Fruit fly (Drosophila melanogaster) whole organism, prepupa: Measurements from ENCODE around the gene CG32161.

ENCODE experiments used
- Blimp-1 ChIP-seq: fragments of 200-800 bp; sonication (Bioruptor generic); optimal IDR thresholded peaks from 3 replicates; lab custom pipeline; 2017; ENCODE audit warnings: missing biosample characterization, missing genetic modification characterization, mild to moderate bottlenecking, moderate library complexity, missing genetic modification reagents
- CG10631 ChIP-seq: fragments of 200-800 bp; sonication (Bioruptor generic); optimal IDR thresholded peaks from 2 replicates; lab custom pipeline; 2016; ENCODE audit warnings: missing biosample characterization, missing genetic modification characterization
- CG10669 ChIP-seq: fragments of 200-800 bp; sonication (Bioruptor generic); optimal IDR thresholded peaks from 3 replicates; lab custom pipeline; 2018; ENCODE audit warnings: missing biosample characterization, mild to moderate bottlenecking, missing genetic modification characterization, moderate library complexity
- CG11902 ChIP-seq: fragments of 200-800 bp; sonication (Bioruptor generic); optimal IDR thresholded peaks from 3 replicates; lab custom pipeline; 2016; ENCODE audit warnings: missing biosample characterization, missing genetic modification characterization
- CG15336 ChIP-seq: fragments of 200-800 bp; sonication (Bioruptor generic); IDR thresholded peaks from 2 replicates; pipeline ENCODE4 v1.3.6; 2022; ENCODE audit warnings: missing biosample characterization, missing genetic modification characterization
- CG1621 ChIP-seq: fragments of 200-800 bp; sonication (Bioruptor generic); optimal IDR thresholded peaks from 3 replicates; lab custom pipeline; 2018; ENCODE audit warnings: missing biosample characterization, mild to moderate bottlenecking, missing genetic modification characterization
- CG16779 ChIP-seq: fragments of 200-800 bp; sonication (Bioruptor generic); optimal IDR thresholded peaks from 3 replicates; lab custom pipeline; 2017; ENCODE audit warnings: missing biosample characterization, mild to moderate bottlenecking, missing genetic modification characterization
- CG31627 ChIP-seq: fragments of 200-800 bp; sonication (Bioruptor generic); optimal IDR thresholded peaks from 3 replicates; lab custom pipeline; 2016; ENCODE audit warnings: missing biosample characterization, missing genetic modification characterization
- CG32006 ChIP-seq: fragments of 200-800 bp; sonication (Bioruptor generic); optimal IDR thresholded peaks from 3 replicates; lab custom pipeline; 2017; ENCODE audit warnings: missing biosample characterization, mild to moderate bottlenecking, missing genetic modification characterization
- CG34406 ChIP-seq: fragments of 200-800 bp; sonication (Bioruptor generic); optimal IDR thresholded peaks from 3 replicates; lab custom pipeline; 2016; ENCODE audit warnings: missing biosample characterization, missing genetic modification characterization
- CG3919 ChIP-seq: fragments of 200-800 bp; sonication (Bioruptor generic); optimal IDR thresholded peaks from 3 replicates; lab custom pipeline; 2016; ENCODE audit warnings: missing biosample characterization, missing genetic modification characterization
- CG4318 ChIP-seq: fragments of 200-800 bp; sonication (Bioruptor generic); optimal IDR thresholded peaks from 3 replicates; lab custom pipeline; 2017; ENCODE audit warnings: missing biosample characterization, mild to moderate bottlenecking, missing genetic modification characterization
- CG6163 ChIP-seq: fragments of 200-800 bp; sonication (Bioruptor generic); IDR thresholded peaks from 3 replicates; pipeline ENCODE4 v1.3.6; 2022; ENCODE audit warnings: missing biosample characterization, missing genetic modification characterization
- CG6276 ChIP-seq: fragments of 200-800 bp; sonication (Bioruptor generic); optimal IDR thresholded peaks from 2 replicates; lab custom pipeline; 2017; ENCODE audit warnings: missing biosample characterization, mild to moderate bottlenecking, missing genetic modification characterization
- CG6792 ChIP-seq: fragments of 200-800 bp; sonication (Bioruptor generic); optimal IDR thresholded peaks from 3 replicates; lab custom pipeline; 2016; ENCODE audit warnings: missing biosample characterization, missing genetic modification characterization
- CG6854 ChIP-seq: fragments of 200-800 bp; sonication (Bioruptor generic); optimal IDR thresholded peaks from 2 replicates; lab custom pipeline; 2017; ENCODE audit warnings: missing biosample characterization, mild to moderate bottlenecking, missing genetic modification characterization
- CG7368 ChIP-seq: fragments of 200-800 bp; sonication (Bioruptor generic); optimal IDR thresholded peaks from 3 replicates; lab custom pipeline; 2016; ENCODE audit warnings: missing biosample characterization, missing genetic modification characterization
- CG8119 ChIP-seq: fragments of 200-800 bp; sonication (Bioruptor generic); IDR thresholded peaks from 3 replicates; pipeline ENCODE4 v1.3.6; 2022; ENCODE audit warnings: missing biosample characterization, missing genetic modification characterization
- CG8319 ChIP-seq: fragments of 200-800 bp; sonication (Bioruptor generic); optimal IDR thresholded peaks from 3 replicates; lab custom pipeline; 2016; ENCODE audit warnings: missing biosample characterization, missing genetic modification characterization
- CG8632 ChIP-seq: fragments of 200-800 bp; sonication (Bioruptor generic); optimal IDR thresholded peaks from 3 replicates; lab custom pipeline; 2016; ENCODE audit warnings: missing biosample characterization, missing genetic modification characterization
- CG9139 ChIP-seq: fragments of 200-800 bp; sonication (Bioruptor generic); optimal IDR thresholded peaks from 3 replicates; lab custom pipeline; 2017; ENCODE audit warnings: missing biosample characterization, mild to moderate bottlenecking, missing genetic modification characterization
- Eip78C ChIP-seq: fragments of 200-800 bp; sonication (Bioruptor generic); peaks from one replicate; lab custom pipeline; 2016; ENCODE audit warnings: missing biosample characterization, missing genetic modification characterization
- Eip93F ChIP-seq: fragments of 200-800 bp; sonication (Bioruptor generic); optimal IDR thresholded peaks from 2 replicates; lab custom pipeline; 2016; ENCODE audit warnings: missing biosample characterization, mild to moderate bottlenecking, missing genetic modification characterization
- Ets21C ChIP-seq: fragments of 200-800 bp; sonication (Bioruptor generic); optimal IDR thresholded peaks from 3 replicates; lab custom pipeline; 2016; ENCODE audit warnings: missing biosample characterization, missing genetic modification characterization
- Gug ChIP-seq: fragments of 200-800 bp; sonication (Bioruptor generic); IDR thresholded peaks from 2 replicates; pipeline ENCODE4 v1.3.6; 2022; ENCODE audit warnings: missing biosample characterization, missing genetic modification characterization
- Hr38 ChIP-seq: sonication (Bioruptor generic); optimal IDR thresholded peaks from 2 replicates; lab custom pipeline; 2016; ENCODE audit warnings: missing biosample characterization, missing genetic modification characterization
- Hr39 ChIP-seq: fragments of 200-800 bp; sonication (Bioruptor generic); optimal IDR thresholded peaks from 2 replicates; lab custom pipeline; 2016; ENCODE audit warnings: missing biosample characterization, missing genetic modification characterization
- Lpt ChIP-seq: fragments of 200-800 bp; sonication (Bioruptor generic); optimal IDR thresholded peaks from 3 replicates; lab custom pipeline; 2016; ENCODE audit warnings: missing biosample characterization, missing genetic modification characterization
- Met ChIP-seq: fragments of 200-800 bp; sonication (Bioruptor generic); optimal IDR thresholded peaks from 3 replicates; lab custom pipeline; 2016; ENCODE audit warnings: missing biosample characterization, missing genetic modification characterization
- OdsH ChIP-seq: fragments of 200-800 bp; sonication (Bioruptor generic); optimal IDR thresholded peaks from 3 replicates; lab custom pipeline; 2016; ENCODE audit warnings: missing biosample characterization, missing genetic modification characterization
- Smox ChIP-seq: fragments of 200-800 bp; sonication (Bioruptor generic); optimal IDR thresholded peaks from 3 replicates; lab custom pipeline; 2016; ENCODE audit warnings: missing biosample characterization, missing genetic modification characterization
- Sox102F ChIP-seq: fragments of 200-800 bp; sonication (Bioruptor generic); optimal IDR thresholded peaks from 2 replicates; lab custom pipeline; 2016; ENCODE audit warnings: missing biosample characterization, mild to moderate bottlenecking, missing genetic modification characterization
- Sox14 ChIP-seq: fragments of 200-800 bp; sonication (Bioruptor generic); optimal IDR thresholded peaks from 3 replicates; lab custom pipeline; 2016; ENCODE audit warnings: missing biosample characterization, missing genetic modification characterization
- Sox15 ChIP-seq: fragments of 200-800 bp; sonication (Bioruptor generic); optimal IDR thresholded peaks from 3 replicates; lab custom pipeline; 2016; ENCODE audit warnings: missing biosample characterization, missing genetic modification characterization
- achi ChIP-seq: fragments of 200-800 bp; sonication (Bioruptor generic); optimal IDR thresholded peaks from 3 replicates; lab custom pipeline; 2016; ENCODE audit warnings: missing biosample characterization, missing genetic modification characterization
- dac ChIP-seq: fragments of 200-800 bp; sonication (Bioruptor generic); optimal IDR thresholded peaks from 2 replicates; lab custom pipeline; 2017; ENCODE audit warnings: missing biosample characterization, mild to moderate bottlenecking, missing genetic modification characterization
- dsx ChIP-seq: fragments of 200-800 bp; optimal IDR thresholded peaks from 3 replicates; lab custom pipeline; 2019; ENCODE audit warnings: missing biosample characterization, mild to moderate bottlenecking, missing genetic modification characterization, moderate library complexity; ENCODE audit not compliant: poor library complexity, severe bottlenecking
- eg ChIP-seq: fragments of 200-800 bp; sonication (Bioruptor generic); IDR thresholded peaks from 3 replicates; pipeline ENCODE4 v1.3.6; 2022; ENCODE audit warnings: missing biosample characterization, missing genetic modification characterization
- esn ChIP-seq: fragments of 200-800 bp; sonication (Bioruptor generic); optimal IDR thresholded peaks from 2 replicates; lab custom pipeline; 2016; ENCODE audit warnings: missing biosample characterization, mild to moderate bottlenecking, missing genetic modification characterization, moderate library complexity
- fd59A ChIP-seq: fragments of 200-800 bp; sonication (Bioruptor generic); optimal IDR thresholded peaks from 2 replicates; lab custom pipeline; 2017; ENCODE audit warnings: missing biosample characterization, mild to moderate bottlenecking, missing genetic modification characterization, missing genetic modification reagents
- fd85E ChIP-seq: fragments of 200-800 bp; sonication (Bioruptor generic); optimal IDR thresholded peaks from 3 replicates; lab custom pipeline; 2016; ENCODE audit warnings: missing biosample characterization, missing genetic modification characterization
- fkh ChIP-seq: fragments of 200-800 bp; sonication (Bioruptor generic); optimal IDR thresholded peaks from 3 replicates; lab custom pipeline; 2017; ENCODE audit warnings: missing biosample characterization, mild to moderate bottlenecking, missing genetic modification characterization, moderate library complexity
- lz ChIP-seq: fragments of 200-800 bp; sonication (Bioruptor generic); optimal IDR thresholded peaks from 3 replicates; lab custom pipeline; 2016; ENCODE audit warnings: missing biosample characterization, missing genetic modification characterization
- pdm3 ChIP-seq: fragments of 200-800 bp; sonication (Bioruptor generic); optimal IDR thresholded peaks from 3 replicates; lab custom pipeline; 2016; ENCODE audit warnings: missing biosample characterization, missing genetic modification characterization
- salr ChIP-seq, 2 experiments: fragments of 200-800 bp; sonication (Bioruptor generic); optimal IDR thresholded peaks; 3 replicates each; lab custom pipeline; 2016 to 2018; ENCODE audit warnings: missing biosample characterization in 2 of 2, missing genetic modification characterization in 2 of 2, mild to moderate bottlenecking in 1 of 2
- spab ChIP-seq: fragments of 200-800 bp; sonication (Bioruptor generic); optimal IDR thresholded peaks from 2 replicates; lab custom pipeline; 2017; ENCODE audit warnings: missing biosample characterization, mild to moderate bottlenecking, missing genetic modification characterization, missing genetic modification reagents
- ss ChIP-seq, 2 experiments: fragments of 200-800 bp; sonication (Bioruptor generic); optimal IDR thresholded peaks; 2 replicates in 1 of 2; 3 replicates in 1 of 2; lab custom pipeline; 2017 to 2018; ENCODE audit warnings: mild to moderate bottlenecking in 2 of 2, missing biosample characterization in 2 of 2, missing genetic modification characterization in 2 of 2, moderate library complexity in 1 of 2
- svp ChIP-seq: fragments of 200-800 bp; sonication (Bioruptor generic); peaks from one replicate; lab custom pipeline; 2016; ENCODE audit warnings: missing biosample characterization, missing genetic modification characterization
- vri ChIP-seq: fragments of 200-800 bp; sonication (Bioruptor generic); optimal IDR thresholded peaks from 3 replicates; lab custom pipeline; 2016; ENCODE audit warnings: missing biosample characterization, mild to moderate bottlenecking, missing genetic modification characterization

CG32161 gene

dm6 chr3L:16892728-16893271 lies 46.8 kb downstream of the CG32161 start (continued):
- TF ChIP-seq CG8319 (GFP tag; lab: Kevin White, UChicago): no peak
- peak; percentile 21 for TF ChIP-seq CG8632 (GFP tag; lab: Kevin White, UChicago)
- no peak for TF ChIP-seq Hr39 (GFP tag; lab: Kevin White, UChicago)
- peak; percentile 38 for TF ChIP-seq spab (GFP tag; lab: Kevin White, UChicago)
- TF ChIP-seq lz: no peak
- TF ChIP-seq CG34406: peak; percentile 27
- TF ChIP-seq Eip93F (GFP tag; lab: Kevin White, UChicago): no peak
- TF ChIP-seq vri (GFP tag; lab: Kevin White, UChicago): no peak
- TF ChIP-seq CG7368 (GFP tag; lab: Kevin White, UChicago): no peak
- peak; percentile 81 for TF ChIP-seq CG8119
- TF ChIP-seq Lpt (GFP tag; lab: Kevin White, UChicago): peak; percentile 11
- TF ChIP-seq svp (GFP tag; lab: Kevin White, UChicago): peak; percentile 55
- TF ChIP-seq achi (GFP tag; lab: Kevin White, UChicago): peak; percentile 53
- peak; percentile 53 for TF ChIP-seq OdsH (GFP tag; lab: Kevin White, UChicago)
- peak; percentile 15 for TF ChIP-seq CG4318
- no peak for TF ChIP-seq esn
- TF ChIP-seq Ets21C (GFP tag; lab: Kevin White, UChicago): no peak
- TF ChIP-seq Sox102F: no peak
- TF ChIP-seq dac (GFP tag; lab: Kevin White, UChicago): no peak
- no peak for TF ChIP-seq CG11902
- TF ChIP-seq fd85E: no peak
- no peak for TF ChIP-seq CG6854 (GFP tag; lab: Kevin White, UChicago)
- TF ChIP-seq pdm3 (GFP tag; lab: Kevin White, UChicago): peak; percentile 57
- peak; percentile 62 for TF ChIP-seq CG6276 (GFP tag; lab: Kevin White, UChicago)
- TF ChIP-seq Smox (GFP tag; lab: Kevin White, UChicago): no peak
- peak; percentile 14 for TF ChIP-seq CG10669 (GFP tag; lab: Kevin White, UChicago)
- TF ChIP-seq salr (GFP tag; optimal IDR thresholded peaks at IDR 0.05; lab: Kevin White, UChicago): peak in 1 of 2 experiments; percentile 7
- peak; percentile 74 for TF ChIP-seq CG15336 (GFP tag; lab: Robert Waterston, UW)
- TF ChIP-seq ss (GFP tag; optimal IDR thresholded peaks at IDR 0.05; lab: Kevin White, UChicago): no peak

DNA sequence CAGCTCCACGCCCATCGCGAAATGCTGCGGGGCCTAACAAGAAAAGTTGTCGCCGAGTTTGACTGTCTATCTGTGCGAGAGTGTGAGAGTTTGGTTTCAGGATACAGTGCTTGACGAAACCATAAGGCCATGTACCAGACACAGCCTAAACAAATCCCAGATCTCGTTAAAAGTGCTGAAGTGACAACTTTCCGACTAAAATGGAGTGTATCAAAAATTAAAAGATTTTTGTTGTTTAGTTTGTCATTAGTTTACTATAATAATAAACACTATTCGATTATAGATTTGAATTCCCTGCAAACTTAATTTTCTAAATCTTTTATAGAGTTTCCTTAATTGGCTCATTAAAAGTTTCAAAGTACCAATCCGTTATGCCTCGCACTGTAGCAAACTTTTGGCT lies 47.6 kb downstream of the CG32161 start:
- TF ChIP-seq svp (GFP tag; lab: Kevin White, UChicago) (no peak), Gug (GFP tag; lab: Robert Waterston, UW) (no peak), CG34406 (no peak), fd85E (no peak), ss (GFP tag; optimal IDR thresholded peaks at IDR 0.05; lab: Kevin White, UChicago) (no peak), CG16779 (no peak), CG7368 (GFP tag; lab: Kevin White, UChicago) (no peak), Blimp-1 (GFP tag; lab: Kevin White, UChicago) (no peak), CG6276 (GFP tag; lab: Kevin White, UChicago) (peak; percentile 45), OdsH (GFP tag; lab: Kevin White, UChicago) (peak; percentile 29), CG32006 (GFP tag; lab: Kevin White, UChicago) (peak; percentile 42), vri (GFP tag; lab: Kevin White, UChicago) (no peak), CG6792 (GFP tag; lab: Kevin White, UChicago) (no peak), CG11902 (no peak), dsx (no peak), spab (GFP tag; lab: Kevin White, UChicago) (no peak), CG1621 (no peak), CG3919 (GFP tag; lab: Kevin White, UChicago) (no peak), CG10631 (no peak), Met (GFP tag; lab: Kevin White, UChicago) (no peak), CG4318 (peak; percentile 13), CG31627 (no peak), Hr38 (GFP tag; lab: Kevin White, UChicago) (no peak), lz (no peak), fkh (GFP tag; lab: Kevin White, UChicago) (no peak), Sox14 (GFP tag; lab: Kevin White, UChicago) (no peak), eg (GFP tag; lab: Robert Waterston, UW) (0 out of 3 replicates have a peak, but pooled peaks have one; percentile 47), Eip78C (GFP tag; lab: Kevin White, UChicago) (no peak), fd59A (GFP tag; lab: Kevin White, UChicago) (no peak), Sox15 (no peak), Smox (GFP tag; lab: Kevin White, UChicago) (no peak), CG6163 (GFP tag; lab: Robert Waterston, UW) (0 out of 3 replicates have a peak, but pooled peaks have one; percentile 12), CG9139 (GFP tag; lab: Kevin White, UChicago) (no peak)
